Worm (Caenorhabditis elegans): Measurements from ENCODE around the gene M142.8.

DNA sequence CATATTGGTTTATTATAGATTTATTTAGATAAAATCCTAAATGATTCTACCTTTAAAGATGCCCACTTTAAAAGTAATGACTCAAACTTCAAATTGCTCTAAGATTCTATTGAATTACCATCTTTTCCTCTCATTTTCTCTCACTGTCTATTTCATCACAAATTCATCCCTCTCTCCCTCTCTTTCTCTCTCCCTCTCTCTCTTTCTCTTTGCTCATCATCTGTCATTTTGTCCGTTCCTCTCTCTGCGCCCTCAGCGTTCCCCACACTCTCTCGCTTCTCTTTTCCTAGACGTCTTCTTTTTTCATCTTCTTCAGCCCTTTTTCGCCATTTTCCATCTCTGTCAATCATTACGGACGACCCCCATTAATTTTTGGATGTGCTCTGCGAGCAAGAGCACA lies 28.3 kb upstream of the M142.8 start:
- no peak for TF ChIP-seq chd-7 (tag; optimal IDR thresholded peaks at IDR 0.05)
- TF ChIP-seq B0019.2 (GFP tag; conservative IDR thresholded peaks at IDR 0.05), result no peak
- TF ChIP-seq snpc-4 (GFP tag; optimal IDR thresholded peaks at IDR 0.05), result peak; percentile 61
- no peak for TF ChIP-seq snpc-4 (tag; optimal IDR thresholded peaks at IDR 0.05)
- TF ChIP-seq rcor-1 (GFP tag; IDR thresholded peaks at IDR 0.05), result no peak
- TF ChIP-seq C06A6.2 (GFP tag; conservative IDR thresholded peaks at IDR 0.05), result no peak
- no peak for TF ChIP-seq rpc-1 (optimal IDR thresholded peaks at IDR 0.05)
- no peak for TF ChIP-seq rpc-1 (tag; optimal IDR thresholded peaks at IDR 0.05)
- TF ChIP-seq F57A8.1 (GFP tag; optimal IDR thresholded peaks at IDR 0.05), result no peak
- no peak for TF ChIP-seq bed-2 (GFP tag; IDR thresholded peaks at IDR 0.05)
- no peak for TF ChIP-seq nhr-120 (GFP tag; IDR thresholded peaks at IDR 0.05)
- TF ChIP-seq lin-54 (GFP tag; optimal IDR thresholded peaks at IDR 0.05), result no peak
- no peak for TF ChIP-seq unc-62 (GFP tag; optimal IDR thresholded peaks at IDR 0.05)
- TF ChIP-seq Y95B8A.8 (GFP tag; IDR thresholded peaks at IDR 0.05), result no peak

Data from whole organism, young adult.